Fruit fly (Drosophila melanogaster) whole organism, larva: ENCODE data around the gene Dab.
A peak's percentile ranks its signal among the peaks of the same experiment; 100 is the strongest.

ENCODE experiments used
- noc ChIP-seq: fragments of 200-800 bp; sonication (Bioruptor generic); optimal IDR thresholded peaks from 3 replicates; lab custom pipeline; 2019; ENCODE audit warnings: missing biosample characterization, mild to moderate bottlenecking, missing genetic modification characterization, moderate library complexity

Dab gene

dm6 chr3L:16760274-16760673, 48.3 kb downstream of the Dab start:
- TF ChIP-seq noc (tag; lab: Kevin White, UChicago), result no peak

DNA sequence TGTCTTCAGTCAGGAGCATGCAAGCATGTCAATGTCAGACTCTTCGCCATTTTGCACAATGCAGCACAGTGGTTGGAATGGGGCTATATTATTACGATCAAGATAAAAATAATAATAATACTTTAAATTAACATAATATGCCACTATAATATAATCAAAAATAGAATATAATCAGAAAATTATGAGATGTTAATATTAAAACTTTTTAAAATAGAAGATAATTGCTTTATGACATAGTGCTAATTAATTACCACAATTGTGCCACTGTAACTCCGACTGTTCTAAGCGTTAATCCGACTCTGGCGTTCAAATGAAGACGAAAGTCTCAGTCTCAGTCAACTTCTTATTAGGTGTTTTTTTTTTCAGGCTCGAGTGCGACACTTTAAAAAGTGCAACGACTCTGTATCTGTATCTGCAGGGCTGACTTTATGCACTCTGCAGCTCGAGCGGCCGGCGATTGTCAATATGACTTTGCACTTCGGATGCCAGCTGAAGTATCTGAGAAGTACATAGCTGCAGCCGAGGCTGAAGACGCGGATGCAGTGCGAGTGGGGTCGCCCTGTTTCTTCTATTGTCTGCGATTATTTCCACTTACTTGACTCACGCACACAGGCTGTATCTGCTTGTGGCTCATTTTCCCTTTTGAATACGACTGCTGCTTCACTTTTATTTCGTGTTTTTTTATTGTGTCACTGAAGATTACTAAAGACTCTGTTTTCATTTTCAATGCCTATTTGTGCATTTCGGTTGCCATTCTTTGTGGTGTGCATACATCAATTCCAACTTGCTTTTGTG, 50.5 kb downstream of the Dab start:
- no peak for TF ChIP-seq noc (tag; lab: Kevin White, UChicago)

- peak; percentile 7 for TF ChIP-seq noc (tag; lab: Kevin White, UChicago)
These were observed 54.0 kb downstream of the Dab start, which contains the start of gene Nrt for dm6 chr3L:16765647-16766628. Gene Nrt, plus strand, starts transcription at chr3L:16766072.

- no peak for TF ChIP-seq noc (tag; lab: Kevin White, UChicago)
These were observed 55.0 kb downstream of the Dab start for dm6 chr3L:16766901-16767300.

DNA sequence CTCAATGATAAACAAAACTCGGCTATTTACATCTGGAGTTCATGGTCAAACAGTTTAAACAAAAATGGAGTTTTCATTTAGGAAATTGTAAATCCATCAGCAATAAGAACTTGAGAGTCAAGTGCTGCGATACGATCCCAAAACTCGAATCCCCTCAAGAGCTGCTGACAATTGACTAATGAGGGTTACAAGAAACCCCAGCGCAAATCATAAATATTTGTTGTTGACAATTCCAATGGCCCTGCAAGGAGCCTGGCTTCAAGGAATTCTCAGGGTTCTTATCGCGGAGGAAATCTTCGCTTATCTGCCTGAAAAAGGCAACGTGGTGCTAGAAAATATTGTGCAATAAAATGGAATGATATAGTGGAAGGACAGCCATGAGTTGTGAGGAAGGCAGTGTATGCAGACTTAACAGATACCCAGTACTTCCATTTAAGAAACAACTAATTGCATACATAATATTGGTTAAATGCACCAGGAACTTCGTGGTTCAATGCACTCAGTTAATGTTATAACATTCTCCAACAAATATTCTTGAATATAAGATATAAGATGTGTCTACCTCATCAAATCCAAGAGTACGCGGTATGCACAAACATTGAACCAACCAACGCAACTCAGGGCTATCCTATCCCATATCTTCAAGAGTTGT, 56.2 kb downstream of the Dab start:
- no peak for TF ChIP-seq noc (tag; lab: Kevin White, UChicago)

DNA sequence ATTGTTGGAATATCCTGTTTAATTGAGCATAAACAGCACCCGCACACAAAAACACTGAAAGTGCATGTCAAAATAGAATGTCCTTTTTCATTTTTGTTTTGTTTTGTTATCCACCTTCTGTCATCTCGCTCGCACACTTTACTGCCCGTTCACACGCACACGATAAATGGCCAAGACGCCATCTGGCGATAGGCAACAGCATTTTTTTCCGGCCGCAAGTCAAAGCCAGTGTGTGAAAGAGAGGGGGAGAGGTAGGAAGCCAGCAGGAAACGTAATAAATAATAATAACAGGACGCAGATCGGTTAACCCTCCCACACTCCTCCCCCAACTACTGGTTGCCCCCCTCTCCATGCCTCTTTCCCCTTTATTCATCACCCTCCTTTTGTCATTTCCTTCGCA, 57.9 kb downstream of the Dab start:
- TF ChIP-seq noc (tag; lab: Kevin White, UChicago), result no peak

DNA sequence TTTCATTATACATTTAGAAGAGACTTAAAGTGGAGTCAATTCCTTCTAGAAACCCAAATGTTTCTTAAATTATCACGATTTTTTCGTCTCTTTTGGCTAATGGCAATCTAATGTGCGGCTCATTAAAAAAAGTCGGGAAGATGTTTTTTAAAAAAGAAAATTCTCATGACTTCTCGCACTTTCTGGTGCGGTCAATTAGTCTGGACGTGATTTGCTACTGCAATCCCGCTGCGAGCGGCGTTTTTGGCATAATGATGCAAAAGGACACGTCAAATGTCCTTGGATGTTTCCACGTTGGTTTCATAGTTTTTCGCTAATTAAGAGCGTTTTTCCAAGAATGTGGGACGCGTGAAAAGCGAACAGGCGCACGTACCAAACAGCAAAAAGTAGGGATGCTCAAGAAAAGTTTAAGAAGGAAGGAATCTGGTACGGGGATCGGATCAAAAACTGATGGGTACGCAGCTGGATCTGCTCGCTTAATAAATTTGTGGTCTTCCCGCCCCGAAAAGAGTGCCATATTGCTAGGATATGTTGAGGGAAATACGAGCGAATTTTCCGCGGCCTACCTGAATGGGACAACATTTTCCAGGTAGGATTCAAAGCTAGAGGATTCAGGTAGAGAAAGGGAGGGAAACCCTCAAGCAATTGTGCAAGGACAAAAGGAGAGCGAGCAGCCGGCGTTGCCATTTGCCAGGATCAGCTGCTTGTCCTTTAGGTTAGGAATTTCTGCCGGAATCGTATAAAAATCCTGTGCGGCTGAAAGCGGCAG, 61.0 kb downstream of the Dab start:
- no peak for TF ChIP-seq noc (tag; lab: Kevin White, UChicago)
